Worm (Caenorhabditis elegans) whole organism, L4 larva: ENCODE data around the gene K10C8.4.

Experiments
- fos-1 ChIP-seq: fragments of 150-350 bp; optimal IDR thresholded peaks from 2 replicates; lab custom pipeline; 2014; ENCODE audit warnings: missing biosample characterization, missing genetic modification characterization
- mdl-1 ChIP-seq, 2 experiments: fragments of 150-350 bp in 1 of 2; sonication (generic microtip) in 1 of 2; optimal IDR thresholded peaks; 2 replicates each; lab custom pipeline; 2014 to 2017; ENCODE audit warnings: missing biosample characterization in 2 of 2, missing genetic modification characterization in 2 of 2
- zag-1 ChIP-seq: fragments of 150-350 bp; optimal IDR thresholded peaks from 2 replicates; lab custom pipeline; 2014; ENCODE audit warnings: missing biosample characterization, missing genetic modification characterization

ce11 chrV:12667397-12667796 is 28.7 kb upstream of the K10C8.4 start:
- no peak for TF ChIP-seq mdl-1 (tag; optimal IDR thresholded peaks at IDR 0.05; lab: Kevin White, UChicago)
- no peak for TF ChIP-seq fos-1 (tag; lab: Kevin White, UChicago)
- TF ChIP-seq zag-1: no peak
